Worm (Caenorhabditis elegans) whole organism, mixed stage, embryonic: ENCODE measurements around the gene osm-6.

Source experiments
- blmp-1 ChIP-seq: fragments of 150-350 bp; optimal IDR thresholded peaks from 2 replicates; lab custom pipeline; 2014; ENCODE audit warnings: missing biosample characterization, missing genetic modification characterization
- ceh-43 ChIP-seq: fragments of 200-800 bp; sonication (Bioruptor generic); optimal IDR thresholded peaks from 2 replicates; lab custom pipeline; 2018; ENCODE audit warnings: mild to moderate bottlenecking, missing genetic modification characterization, moderate library complexity, missing compliant biosample characterization
- elt-3 ChIP-seq: fragments of 150-350 bp; optimal IDR thresholded peaks from 2 replicates; lab custom pipeline; 2014; ENCODE audit warnings: missing biosample characterization, missing genetic modification characterization
- lsy-2 ChIP-seq: fragments of 150-350 bp; optimal IDR thresholded peaks from 2 replicates; lab custom pipeline; 2014; ENCODE audit warnings: missing biosample characterization, missing genetic modification characterization
- nhr-237 ChIP-seq: fragments of 150-350 bp; optimal IDR thresholded peaks from 2 replicates; lab custom pipeline; 2014; ENCODE audit warnings: missing biosample characterization, missing genetic modification characterization
- nhr-28 ChIP-seq: fragments of 150-350 bp; optimal IDR thresholded peaks from 2 replicates; lab custom pipeline; 2014; ENCODE audit warnings: missing biosample characterization, missing genetic modification characterization
- pha-4 ChIP-seq: fragments of 150-350 bp; optimal IDR thresholded peaks from 2 replicates; lab custom pipeline; 2018; ENCODE audit warnings: missing biosample characterization, missing genetic modification reagents, missing genetic modification characterization
- unc-39 ChIP-seq: fragments of 150-350 bp; optimal IDR thresholded peaks from 2 replicates; lab custom pipeline; 2014; ENCODE audit warnings: missing biosample characterization, missing genetic modification characterization

DNA sequence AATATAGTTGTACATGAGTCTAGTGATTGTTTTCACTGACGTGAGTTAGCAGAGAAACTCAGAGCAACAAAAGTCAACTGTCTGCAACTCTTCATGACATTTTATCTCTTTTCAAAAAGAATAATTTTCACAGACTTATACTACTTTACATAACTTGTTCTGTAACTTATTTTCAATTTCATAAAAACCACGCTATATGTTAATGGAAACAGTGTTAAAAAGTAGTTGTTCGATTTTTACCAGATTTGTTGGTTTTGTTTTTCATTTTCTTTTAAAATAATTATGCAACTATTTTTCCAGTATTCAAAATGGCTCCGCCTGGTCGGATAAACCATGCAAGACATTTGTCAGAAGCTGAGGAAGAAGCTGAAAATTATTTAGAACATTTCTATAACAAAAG is 52.2 kb downstream of the osm-6 start, which contains the start of gene sulp-4:
- TF ChIP-seq blmp-1 (tag; lab: Kevin White, UChicago): no peak
- TF ChIP-seq nhr-28 (tag; lab: Kevin White, UChicago): no peak
- TF ChIP-seq nhr-237 (tag; lab: Kevin White, UChicago): no peak
- TF ChIP-seq lsy-2 (tag; lab: Kevin White, UChicago): no peak
- TF ChIP-seq pha-4 (tag; lab: Kevin White, UChicago): no peak
- no peak for TF ChIP-seq ceh-43
- no peak for TF ChIP-seq elt-3 (tag; lab: Kevin White, UChicago)
- TF ChIP-seq unc-39 (tag; lab: Kevin White, UChicago): no peak
